Worm (Caenorhabditis elegans) whole organism, L4 larva: ENCODE measurements around the gene C54D10.13.

Source experiments
- F10B5.3 ChIP-seq: sonication (generic microtip); optimal IDR thresholded peaks from 2 replicates; lab custom pipeline; 2016; ENCODE audit warnings: mild to moderate bottlenecking, missing genetic modification characterization, missing compliant biosample characterization
- hif-1 ChIP-seq, 2 experiments: sonication (generic microtip); optimal IDR thresholded peaks; 2 replicates each; lab custom pipeline; 2016 to 2017; ENCODE audit warnings: missing compliant biosample characterization in 2 of 2, missing genetic modification characterization in 2 of 2, missing genetic modification reagents in 2 of 2, missing genotype in 2 of 2, mild to moderate bottlenecking in 1 of 2
- lim-7 ChIP-seq: fragments of 200-800 bp; sonication (Bioruptor generic); IDR thresholded peaks from 2 replicates; pipeline ENCODE4 v1.3.6; 2022; ENCODE audit warnings: missing genetic modification characterization, missing compliant biosample characterization
- lsy-2 ChIP-seq, 2 experiments: fragments of 150-350 bp in 1 of 2; sonication (generic microtip) in 1 of 2; optimal IDR thresholded peaks; 2 replicates each; lab custom pipeline; 2014 to 2017; ENCODE audit warnings: missing biosample characterization in 2 of 2, missing genetic modification characterization in 2 of 2
- mdl-1 ChIP-seq, 2 experiments: fragments of 150-350 bp in 1 of 2; sonication (generic microtip) in 1 of 2; optimal IDR thresholded peaks; 2 replicates each; lab custom pipeline; 2014 to 2017; ENCODE audit warnings: missing biosample characterization in 2 of 2, missing genetic modification characterization in 2 of 2
- nhr-10 ChIP-seq: fragments of 150-350 bp; optimal IDR thresholded peaks from 2 replicates; lab custom pipeline; 2014; ENCODE audit warnings: missing biosample characterization, missing genetic modification characterization
- nhr-28 ChIP-seq: fragments of 150-350 bp; optimal IDR thresholded peaks from 2 replicates; lab custom pipeline; 2014; ENCODE audit warnings: missing biosample characterization, missing genetic modification characterization
- pha-4 ChIP-seq, 2 experiments: fragments of 150-350 bp in 1 of 2; fragments of 200-800 bp in 1 of 2; sonication (Bioruptor generic) in 1 of 2; IDR thresholded peaks in 1 of 2; optimal IDR thresholded peaks in 1 of 2; 2 replicates each; pipeline versions ENCODE4 v1.3.6 to Lab custom; 2014 to 2022; ENCODE audit warnings: missing genetic modification characterization in 2 of 2, missing genetic modification reagents in 2 of 2, missing biosample characterization in 1 of 2, missing compliant biosample characterization in 1 of 2
- pqm-1 ChIP-seq: sonication (generic microtip); optimal IDR thresholded peaks from 2 replicates; lab custom pipeline; 2017; ENCODE audit warnings: missing biosample characterization, missing genetic modification characterization
- spr-3 ChIP-seq: fragments of 200-800 bp; sonication (Bioruptor generic); optimal IDR thresholded peaks from 2 replicates; lab custom pipeline; 2018; ENCODE audit warnings: mild to moderate bottlenecking, missing genetic modification characterization, missing compliant biosample characterization

- TF ChIP-seq nhr-28 (tag; lab: Kevin White, UChicago) = no peak
- TF ChIP-seq pha-4 (GFP tag; IDR thresholded peaks at IDR 0.05; lab: Robert Waterston, UW) = no peak
- TF ChIP-seq pha-4 (tag; optimal IDR thresholded peaks at IDR 0.05; lab: Kevin White, UChicago) = no peak
- TF ChIP-seq lim-7 (GFP tag; lab: Robert Waterston, UW) = no peak
- no peak for TF ChIP-seq F10B5.3 (tag; lab: Kevin White, UChicago)
- no peak for TF ChIP-seq spr-3 (GFP tag; lab: Kevin White, UChicago)
- no peak for TF ChIP-seq lsy-2 (tag; optimal IDR thresholded peaks at IDR 0.05; lab: Kevin White, UChicago)
- no peak for TF ChIP-seq pqm-1 (tag; lab: Kevin White, UChicago)
- TF ChIP-seq nhr-10 (tag; lab: Kevin White, UChicago) = no peak
- TF ChIP-seq mdl-1 (tag; optimal IDR thresholded peaks at IDR 0.05; lab: Kevin White, UChicago) = no peak
- TF ChIP-seq hif-1 (tag; optimal IDR thresholded peaks at IDR 0.05; lab: Kevin White, UChicago) = no peak
Measured at ce11 chrV:12478990-12479389, 46.9 kb upstream of the C54D10.13 start.
